Worm (Caenorhabditis elegans) whole organism, late embryonic: ENCODE results near the gene F36H1.3.

Source experiments
- C08G9.2 ChIP-seq: sonication (generic microtip); optimal IDR thresholded peaks from 2 replicates; lab custom pipeline; 2016; ENCODE audit warnings: mild to moderate bottlenecking, missing genetic modification characterization, moderate library complexity, missing compliant biosample characterization
- F13H6.1 ChIP-seq: sonication (generic microtip); optimal IDR thresholded peaks from 2 replicates; lab custom pipeline; 2016; ENCODE audit warnings: missing genetic modification characterization, missing compliant biosample characterization
- T23F11.4 ChIP-seq: fragments of 200-800 bp; sonication (Bioruptor generic); optimal IDR thresholded peaks from 2 replicates; lab custom pipeline; 2018; ENCODE audit warnings: mild to moderate bottlenecking, missing genetic modification characterization, missing compliant biosample characterization
- ahr-1 ChIP-seq: sonication (generic microtip); optimal IDR thresholded peaks from 2 replicates; lab custom pipeline; 2016; ENCODE audit warnings: missing genetic modification characterization, missing compliant biosample characterization
- ceh-14 ChIP-seq: sonication (generic microtip); optimal IDR thresholded peaks from 2 replicates; lab custom pipeline; 2016; ENCODE audit warnings: missing genotype, missing genetic modification characterization, missing compliant biosample characterization
- ceh-18 ChIP-seq: sonication (generic microtip); optimal IDR thresholded peaks from 2 replicates; lab custom pipeline; 2016; ENCODE audit warnings: missing genetic modification characterization, missing compliant biosample characterization
- ceh-19 ChIP-seq: fragments of 200-800 bp; sonication (Bioruptor generic); optimal IDR thresholded peaks from 2 replicates; lab custom pipeline; 2018; ENCODE audit warnings: mild to moderate bottlenecking, missing genetic modification characterization, missing compliant biosample characterization
- ceh-2 ChIP-seq: sonication (generic microtip); optimal IDR thresholded peaks from 2 replicates; lab custom pipeline; 2016; ENCODE audit warnings: missing genotype, missing genetic modification characterization, missing compliant biosample characterization
- ceh-22 ChIP-seq: sonication (generic microtip); optimal IDR thresholded peaks from 2 replicates; lab custom pipeline; 2017; ENCODE audit warnings: missing biosample characterization, missing genetic modification characterization
- ceh-24 ChIP-seq: sonication (generic microtip); optimal IDR thresholded peaks from 2 replicates; lab custom pipeline; 2016; ENCODE audit warnings: mild to moderate bottlenecking, missing genetic modification characterization, missing compliant biosample characterization
- ceh-30 ChIP-seq: fragments of 150-350 bp; optimal IDR thresholded peaks from 2 replicates; lab custom pipeline; 2014; ENCODE audit warnings: missing biosample characterization, missing genetic modification characterization
- ceh-31 ChIP-seq: sonication (generic microtip); optimal IDR thresholded peaks from 2 replicates; lab custom pipeline; 2016; ENCODE audit warnings: missing genetic modification characterization, missing compliant biosample characterization
- ceh-34 ChIP-seq: sonication (generic microtip); optimal IDR thresholded peaks from 2 replicates; lab custom pipeline; 2016; ENCODE audit warnings: mild to moderate bottlenecking, missing genetic modification characterization, missing compliant biosample characterization
- ceh-48 ChIP-seq: sonication (generic microtip); optimal IDR thresholded peaks from 2 replicates; lab custom pipeline; 2016; ENCODE audit warnings: missing genetic modification characterization, inconsistent platforms, missing compliant biosample characterization
- ceh-6 ChIP-seq: fragments of 200-800 bp; sonication (Bioruptor generic); optimal IDR thresholded peaks from 2 replicates; lab custom pipeline; 2018; ENCODE audit warnings: mild to moderate bottlenecking, missing genetic modification characterization, missing compliant biosample characterization
- che-1 ChIP-seq: sonication (generic microtip); optimal IDR thresholded peaks from 2 replicates; lab custom pipeline; 2016; ENCODE audit warnings: mild to moderate bottlenecking, missing genetic modification characterization, missing compliant biosample characterization
- dmd-4 ChIP-seq: sonication (generic microtip); optimal IDR thresholded peaks from 2 replicates; lab custom pipeline; 2016; ENCODE audit warnings: borderline replicate concordance, missing genetic modification characterization, missing compliant biosample characterization
- dve-1 ChIP-seq: sonication (generic microtip); optimal IDR thresholded peaks from 2 replicates; lab custom pipeline; 2017; ENCODE audit warnings: antibody characterized with exemption, mild to moderate bottlenecking, missing genetic modification characterization, missing compliant biosample characterization
- ets-4 ChIP-seq: sonication (generic microtip); optimal IDR thresholded peaks from 2 replicates; lab custom pipeline; 2016; ENCODE audit warnings: missing genetic modification characterization, missing compliant biosample characterization
- eyg-1 ChIP-seq: sonication (generic microtip); optimal IDR thresholded peaks from 2 replicates; lab custom pipeline; 2016; ENCODE audit warnings: missing genotype, missing genetic modification characterization, missing compliant biosample characterization
- fax-1 ChIP-seq: sonication (generic microtip); optimal IDR thresholded peaks from 2 replicates; lab custom pipeline; 2016; ENCODE audit warnings: missing genotype, missing genetic modification characterization, missing compliant biosample characterization
- fkh-6 ChIP-seq: sonication (generic microtip); optimal IDR thresholded peaks from 2 replicates; lab custom pipeline; 2016; ENCODE audit warnings: missing genetic modification characterization, missing compliant biosample characterization
- gmeb-2 ChIP-seq: sonication (generic microtip); optimal IDR thresholded peaks from 2 replicates; lab custom pipeline; 2016; ENCODE audit warnings: missing genetic modification characterization, inconsistent platforms, missing compliant biosample characterization
- hlh-13 ChIP-seq: fragments of 200-800 bp; sonication (Bioruptor generic); optimal IDR thresholded peaks from 2 replicates; lab custom pipeline; 2018; ENCODE audit warnings: mild to moderate bottlenecking, missing genetic modification characterization, missing compliant biosample characterization
- hlh-30 ChIP-seq: sonication (generic microtip); optimal IDR thresholded peaks from 2 replicates; lab custom pipeline; 2017; ENCODE audit warnings: antibody characterized with exemption, missing genetic modification characterization, missing compliant biosample characterization; ENCODE audit not compliant: insufficient read depth
- hlh-6 ChIP-seq: sonication (generic microtip); optimal IDR thresholded peaks from 2 replicates; lab custom pipeline; 2016; ENCODE audit warnings: missing genotype, missing genetic modification characterization, missing compliant biosample characterization
- hlh-8 ChIP-seq: sonication (generic microtip); optimal IDR thresholded peaks from 2 replicates; lab custom pipeline; 2016; ENCODE audit warnings: missing genotype, missing genetic modification characterization, missing compliant biosample characterization
- lim-6 ChIP-seq: sonication (generic microtip); optimal IDR thresholded peaks from 2 replicates; lab custom pipeline; 2016; ENCODE audit warnings: missing genetic modification characterization, missing compliant biosample characterization
- madf-2 ChIP-seq: sonication (generic microtip); optimal IDR thresholded peaks from 2 replicates; lab custom pipeline; 2017; ENCODE audit warnings: missing genetic modification characterization, missing compliant biosample characterization
- mec-3 ChIP-seq: sonication (generic microtip); optimal IDR thresholded peaks from 2 replicates; lab custom pipeline; 2016; ENCODE audit warnings: borderline replicate concordance, missing genetic modification characterization, missing compliant biosample characterization
- nfya-1 ChIP-seq: sonication (generic microtip); optimal IDR thresholded peaks from 2 replicates; lab custom pipeline; 2017; ENCODE audit warnings: missing genetic modification characterization, mild to moderate bottlenecking, missing compliant biosample characterization, antibody characterized with exemption, moderate library complexity
- nhr-232 ChIP-seq: sonication (generic microtip); optimal IDR thresholded peaks from 2 replicates; lab custom pipeline; 2016; ENCODE audit warnings: missing genetic modification characterization, missing compliant biosample characterization
- odd-2 ChIP-seq: sonication (generic microtip); optimal IDR thresholded peaks from 2 replicates; lab custom pipeline; 2017; ENCODE audit warnings: antibody characterized with exemption, mild to moderate bottlenecking, missing genetic modification characterization, missing compliant biosample characterization
- pag-3 ChIP-seq: sonication (generic microtip); optimal IDR thresholded peaks from 2 replicates; lab custom pipeline; 2016; ENCODE audit warnings: missing compliant biosample characterization, missing genetic modification characterization, borderline replicate concordance
- pha-4 ChIP-seq: fragments of 150-350 bp; optimal IDR thresholded peaks from 2 replicates; lab custom pipeline; 2018; ENCODE audit warnings: missing biosample characterization, missing genetic modification reagents, missing genetic modification characterization
- pqm-1 ChIP-seq: sonication (generic microtip); optimal IDR thresholded peaks from 2 replicates; lab custom pipeline; 2016; ENCODE audit warnings: missing genetic modification characterization, missing compliant biosample characterization
- pros-1 ChIP-seq: fragments of 150-350 bp; optimal IDR thresholded peaks from 2 replicates; lab custom pipeline; 2014; ENCODE audit warnings: missing biosample characterization, missing genetic modification reagents, missing genetic modification characterization
- ref-2 ChIP-seq: sonication (generic microtip); optimal IDR thresholded peaks from 2 replicates; lab custom pipeline; 2016; ENCODE audit warnings: missing genetic modification characterization, missing compliant biosample characterization
- rnt-1 ChIP-seq: sonication (generic microtip); optimal IDR thresholded peaks from 2 replicates; lab custom pipeline; 2016; ENCODE audit warnings: missing genetic modification characterization, missing compliant biosample characterization
- sdc-2 ChIP-seq: sonication (generic microtip); optimal IDR thresholded peaks from 2 replicates; lab custom pipeline; 2016; ENCODE audit warnings: missing genotype, missing genetic modification characterization, missing compliant biosample characterization
- sox-4 ChIP-seq: sonication (generic microtip); optimal IDR thresholded peaks from 2 replicates; lab custom pipeline; 2017; ENCODE audit warnings: mild to moderate bottlenecking, missing genetic modification characterization, inconsistent platforms, missing compliant biosample characterization
- syd-9 ChIP-seq: sonication (generic microtip); optimal IDR thresholded peaks from 2 replicates; lab custom pipeline; 2016; ENCODE audit warnings: mild to moderate bottlenecking, missing genetic modification characterization, moderate library complexity, missing compliant biosample characterization
- tbx-2 ChIP-seq: sonication (generic microtip); optimal IDR thresholded peaks from 2 replicates; lab custom pipeline; 2016; ENCODE audit warnings: missing genetic modification characterization, missing compliant biosample characterization
- tbx-7 ChIP-seq: sonication (generic microtip); optimal IDR thresholded peaks from 2 replicates; lab custom pipeline; 2016; ENCODE audit warnings: missing genotype, missing genetic modification characterization, missing compliant biosample characterization
- unc-3 ChIP-seq, 2 experiments: fragments of 200-800 bp in 1 of 2; sonication (Bioruptor generic) in 1 of 2; sonication (generic microtip) in 1 of 2; conservative IDR thresholded peaks in 1 of 2; optimal IDR thresholded peaks in 1 of 2; 2 replicates each; pipeline versions ENCODE4 v1.3.6 to Lab custom; 2016 to 2022; ENCODE audit warnings: missing compliant biosample characterization in 2 of 2, missing genetic modification characterization in 2 of 2, missing genetic modification reagents in 1 of 2
- unc-42 ChIP-seq: sonication (generic microtip); optimal IDR thresholded peaks from 2 replicates; lab custom pipeline; 2016; ENCODE audit warnings: missing genotype, missing genetic modification characterization, missing compliant biosample characterization
- unc-55 ChIP-seq: sonication (generic microtip); optimal IDR thresholded peaks from 2 replicates; lab custom pipeline; 2017; ENCODE audit warnings: missing biosample characterization, missing genetic modification reagents, missing genetic modification characterization
- zip-5 ChIP-seq: sonication (generic microtip); optimal IDR thresholded peaks from 2 replicates; lab custom pipeline; 2016; ENCODE audit warnings: missing genetic modification characterization, missing compliant biosample characterization
- ztf-16 ChIP-seq: sonication (generic microtip); optimal IDR thresholded peaks from 2 replicates; lab custom pipeline; 2017; ENCODE audit warnings: missing genetic modification characterization, missing compliant biosample characterization

Gene F36H1.3

DNA sequence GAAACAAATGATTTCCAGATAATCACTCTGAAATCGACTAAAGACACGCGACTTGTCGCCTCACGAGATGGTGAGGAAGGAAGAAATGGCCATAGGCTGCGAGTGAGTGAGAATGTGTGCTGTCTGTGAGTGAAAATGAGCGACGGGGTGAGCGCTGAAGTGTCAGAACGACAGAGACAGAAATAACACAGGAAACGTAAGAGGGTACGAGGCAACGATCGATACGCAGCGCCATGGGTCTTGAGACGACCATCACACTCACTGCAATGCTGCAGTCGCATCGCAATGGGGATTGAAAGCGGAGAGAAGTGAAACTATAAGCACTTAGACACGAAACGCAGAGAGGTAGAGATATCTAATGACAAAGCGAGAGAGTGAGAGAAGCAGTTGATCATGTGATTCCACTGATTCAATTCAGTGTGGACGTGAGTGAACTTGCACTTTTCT is 32.9 kb downstream of the F36H1.3 start:
- TF ChIP-seq gmeb-2 (tag; lab: Kevin White, UChicago) (no peak), ceh-2 (tag; lab: Kevin White, UChicago) (peak; percentile 81), tbx-7 (tag; lab: Kevin White, UChicago) (no peak), F13H6.1 (tag; lab: Kevin White, UChicago) (peak; percentile 42), pros-1 (tag; lab: Kevin White, UChicago) (peak; percentile 93), sdc-2 (tag; lab: Kevin White, UChicago) (peak; percentile 43), ztf-16 (tag; lab: Kevin White, UChicago) (peak; percentile 54), zip-5 (tag; lab: Kevin White, UChicago) (no peak), fax-1 (tag; lab: Kevin White, UChicago) (peak; percentile 45), nhr-232 (tag; lab: Kevin White, UChicago) (no peak), sox-4 (no peak), C08G9.2 (peak; percentile 40), ref-2 (peak; percentile 75), ahr-1 (tag; lab: Kevin White, UChicago) (no peak), mec-3 (peak; percentile 18), dve-1 (tag; lab: Kevin White, UChicago) (peak; percentile 83), hlh-30 (tag; lab: Kevin White, UChicago) (peak; percentile 97), syd-9 (tag; lab: Kevin White, UChicago) (peak; percentile 67), che-1 (tag; lab: Kevin White, UChicago) (no peak), tbx-2 (tag; lab: Kevin White, UChicago) (peak; percentile 94), fkh-6 (peak; percentile 24), hlh-13 (GFP tag; lab: Kevin White, UChicago) (no peak), ceh-48 (tag; lab: Kevin White, UChicago) (peak; percentile 91), pag-3 (no peak), lim-6 (peak; percentile 56), ceh-22 (peak; percentile 48), unc-3 (GFP tag; conservative IDR thresholded peaks at IDR 0.05; lab: Robert Waterston, UW) (no peak), unc-3 (tag; optimal IDR thresholded peaks at IDR 0.05; lab: Kevin White, UChicago) (peak; percentile 40), ceh-31 (peak; percentile 94), rnt-1 (tag; lab: Kevin White, UChicago) (peak; percentile 84), dmd-4 (tag; lab: Kevin White, UChicago) (no peak), ceh-18 (peak; percentile 94), pqm-1 (tag; lab: Kevin White, UChicago) (peak; percentile 73), hlh-8 (tag; lab: Kevin White, UChicago) (peak; percentile 66), ceh-30 (tag; lab: Kevin White, UChicago) (peak; percentile 79), hlh-6 (peak; percentile 27), unc-42 (peak; percentile 96), madf-2 (tag; lab: Kevin White, UChicago) (peak; percentile 60), nfya-1 (tag; lab: Kevin White, UChicago) (peak; percentile 97), pha-4 (tag; lab: Kevin White, UChicago) (no peak), odd-2 (tag; lab: Kevin White, UChicago) (no peak), ets-4 (tag; lab: Kevin White, UChicago) (peak; percentile 75), ceh-6 (GFP tag; lab: Kevin White, UChicago) (no peak), unc-55 (GFP tag; lab: Kevin White, UChicago) (peak; percentile 85), ceh-24 (tag; lab: Kevin White, UChicago) (no peak), ceh-19 (GFP tag; lab: Kevin White, UChicago) (peak; percentile 64), eyg-1 (tag; lab: Kevin White, UChicago) (peak; percentile 27), T23F11.4 (GFP tag; lab: Kevin White, UChicago) (no peak), ceh-14 (peak; percentile 82), ceh-34 (tag; lab: Kevin White, UChicago) (peak; percentile 95)
